Worm (Caenorhabditis elegans) whole organism, L4 larva: ENCODE results near the gene C35A11.3.

Source experiments
- F26F4.8 ChIP-seq: fragments of 200-800 bp; sonication (Bioruptor generic); conservative IDR thresholded peaks from 2 replicates; pipeline ENCODE4 v1.3.6; 2022; ENCODE audit warnings: missing genetic modification characterization, missing compliant biosample characterization
- R02D3.7 ChIP-seq: fragments of 150-350 bp; sonication (generic microtip); optimal IDR thresholded peaks from 3 replicates; lab custom pipeline; 2014; ENCODE audit warnings: missing biosample characterization, missing genetic modification characterization
- T20F7.1 ChIP-seq: fragments of 200-800 bp; sonication (Bioruptor generic); optimal IDR thresholded peaks from 2 replicates; lab custom pipeline; 2018; ENCODE audit warnings: mild to moderate bottlenecking, missing genetic modification characterization, missing compliant biosample characterization
- T26A8.4 ChIP-seq: fragments of 200-800 bp; sonication (Bioruptor generic); IDR thresholded peaks from 2 replicates; pipeline ENCODE4 v1.3.6; 2022; ENCODE audit warnings: missing genetic modification characterization, missing compliant biosample characterization
- ZK546.5 ChIP-seq, 2 experiments: sonication (generic microtip); optimal IDR thresholded peaks; 2 replicates each; lab custom pipeline; 2017; ENCODE audit warnings: missing biosample characterization in 2 of 2, missing genetic modification characterization in 2 of 2
- aha-1 ChIP-seq: fragments of 150-350 bp; peaks from one replicate; lab custom pipeline; 2014; ENCODE audit warnings: missing biosample characterization, missing genetic modification characterization
- ceh-28 ChIP-seq: fragments of 150-350 bp; optimal IDR thresholded peaks from 2 replicates; lab custom pipeline; 2014; ENCODE audit warnings: missing biosample characterization, missing genetic modification reagents, missing genetic modification characterization
- cey-2 ChIP-seq: sonication (generic microtip); optimal IDR thresholded peaks from 3 replicates; lab custom pipeline; 2017; ENCODE audit warnings: missing genetic modification characterization, mild to moderate bottlenecking, missing compliant biosample characterization, antibody characterized with exemption, borderline replicate concordance; ENCODE audit not compliant: insufficient read depth
- daf-16 ChIP-seq, 3 experiments: sonication (generic microtip); optimal IDR thresholded peaks; 2 replicates each; lab custom pipeline; 2016 to 2017; ENCODE audit warnings: missing genetic modification characterization in 3 of 3, missing genetic modification reagents in 3 of 3, mild to moderate bottlenecking in 2 of 3, missing compliant biosample characterization in 2 of 3, missing biosample characterization in 1 of 3, moderate library complexity in 1 of 3
- dmd-6 ChIP-seq: fragments of 200-800 bp; sonication (Bioruptor generic); IDR thresholded peaks from 2 replicates; pipeline ENCODE4 v1.3.6; 2022; ENCODE audit warnings: missing genetic modification reagents, missing genetic modification characterization, missing compliant biosample characterization
- dmd-9 ChIP-seq: fragments of 200-800 bp; sonication (Bioruptor generic); IDR thresholded peaks from 2 replicates; pipeline ENCODE4 v1.3.6; 2022; ENCODE audit warnings: missing genetic modification reagents, missing genetic modification characterization, missing compliant biosample characterization
- duxl-1 ChIP-seq: sonication (generic microtip); optimal IDR thresholded peaks from 2 replicates; lab custom pipeline; 2016; ENCODE audit warnings: mild to moderate bottlenecking, missing genetic modification characterization, moderate library complexity, missing compliant biosample characterization; ENCODE audit not compliant: poor library complexity
- dve-1 ChIP-seq: sonication (generic microtip); optimal IDR thresholded peaks from 2 replicates; lab custom pipeline; 2017; ENCODE audit warnings: antibody characterized with exemption, mild to moderate bottlenecking, missing genetic modification characterization, missing compliant biosample characterization; ENCODE audit not compliant: insufficient read depth
- egl-27 ChIP-seq: sonication (generic microtip); optimal IDR thresholded peaks from 3 replicates; lab custom pipeline; 2017; ENCODE audit warnings: missing biosample characterization, missing genetic modification reagents, missing genetic modification characterization
- fos-1 ChIP-seq: fragments of 150-350 bp; optimal IDR thresholded peaks from 2 replicates; lab custom pipeline; 2014; ENCODE audit warnings: missing biosample characterization, missing genetic modification characterization
- hlh-11 ChIP-seq: fragments of 200-800 bp; sonication (Bioruptor generic); optimal IDR thresholded peaks from 2 replicates; lab custom pipeline; 2018; ENCODE audit warnings: mild to moderate bottlenecking, missing genetic modification characterization, missing compliant biosample characterization
- hlh-30 ChIP-seq: sonication (generic microtip); optimal IDR thresholded peaks from 2 replicates; lab custom pipeline; 2017; ENCODE audit warnings: antibody characterized with exemption, mild to moderate bottlenecking, missing genetic modification characterization, missing compliant biosample characterization; ENCODE audit not compliant: insufficient read depth
- jun-1 ChIP-seq: fragments of 150-350 bp; optimal IDR thresholded peaks from 2 replicates; lab custom pipeline; 2014; ENCODE audit warnings: missing biosample characterization, missing genetic modification reagents, missing genetic modification characterization
- lin-29 ChIP-seq: fragments of 200-800 bp; sonication (Bioruptor generic); IDR thresholded peaks from 2 replicates; pipeline ENCODE4 v1.3.6; 2022; ENCODE audit warnings: missing genetic modification reagents, missing genetic modification characterization, missing compliant biosample characterization
- mdl-1 ChIP-seq, 2 experiments: fragments of 150-350 bp in 1 of 2; sonication (generic microtip) in 1 of 2; optimal IDR thresholded peaks; 2 replicates each; lab custom pipeline; 2014 to 2017; ENCODE audit warnings: missing biosample characterization in 2 of 2, missing genetic modification characterization in 2 of 2
- mdt-29 ChIP-seq: fragments of 200-800 bp; sonication (Bioruptor generic); IDR thresholded peaks from 2 replicates; pipeline ENCODE4 v1.3.6; 2022; ENCODE audit warnings: missing genetic modification reagents, missing genetic modification characterization, missing compliant biosample characterization
- nhr-111 ChIP-seq: fragments of 200-800 bp; sonication (Bioruptor generic); optimal IDR thresholded peaks from 2 replicates; lab custom pipeline; 2018; ENCODE audit warnings: mild to moderate bottlenecking, missing genetic modification characterization, missing compliant biosample characterization
- nhr-237 ChIP-seq: sonication (generic microtip); optimal IDR thresholded peaks from 2 replicates; lab custom pipeline; 2017; ENCODE audit warnings: missing biosample characterization, missing genetic modification characterization
- nhr-25 ChIP-seq: sonication (generic microtip); optimal IDR thresholded peaks from 2 replicates; lab custom pipeline; 2017; ENCODE audit warnings: missing genetic modification characterization, mild to moderate bottlenecking, missing compliant biosample characterization, antibody characterized with exemption, moderate library complexity, borderline replicate concordance; ENCODE audit not compliant: insufficient read depth
- nhr-28 ChIP-seq: fragments of 150-350 bp; optimal IDR thresholded peaks from 2 replicates; lab custom pipeline; 2014; ENCODE audit warnings: missing biosample characterization, missing genetic modification characterization
- nhr-42 ChIP-seq: fragments of 200-800 bp; sonication (Bioruptor generic); IDR thresholded peaks from 2 replicates; pipeline ENCODE4 v1.3.6; 2022; ENCODE audit warnings: missing genetic modification characterization, missing compliant biosample characterization
- nhr-48 ChIP-seq: sonication (generic microtip); optimal IDR thresholded peaks from 2 replicates; lab custom pipeline; 2016; ENCODE audit warnings: mild to moderate bottlenecking, missing genetic modification characterization, missing compliant biosample characterization
- nhr-76 ChIP-seq: fragments of 150-350 bp; optimal IDR thresholded peaks from 2 replicates; lab custom pipeline; 2014; ENCODE audit warnings: missing biosample characterization, missing genetic modification characterization
- nhr-77 ChIP-seq: fragments of 150-350 bp; optimal IDR thresholded peaks from 2 replicates; lab custom pipeline; 2014; ENCODE audit warnings: missing biosample characterization, missing genetic modification characterization
- php-3 ChIP-seq: fragments of 200-800 bp; sonication (Bioruptor generic); IDR thresholded peaks from 2 replicates; pipeline ENCODE4 v1.3.6; 2022; ENCODE audit warnings: missing genetic modification reagents, missing genetic modification characterization, missing compliant biosample characterization
- pqm-1 ChIP-seq: sonication (generic microtip); optimal IDR thresholded peaks from 2 replicates; lab custom pipeline; 2017; ENCODE audit warnings: missing biosample characterization, missing genetic modification characterization
- rbr-2 ChIP-seq: sonication (generic microtip); optimal IDR thresholded peaks from 2 replicates; lab custom pipeline; 2016; ENCODE audit warnings: missing genotype, missing genetic modification characterization, missing compliant biosample characterization
- skn-1 ChIP-seq: fragments of 150-350 bp; optimal IDR thresholded peaks from 2 replicates; lab custom pipeline; 2014; ENCODE audit warnings: missing biosample characterization, missing genetic modification characterization
- snpc-1.2 ChIP-seq: fragments of 200-800 bp; sonication (Bioruptor generic); IDR thresholded peaks from 2 replicates; pipeline ENCODE4 v1.3.6; 2022; ENCODE audit warnings: missing genetic modification reagents, missing genetic modification characterization, missing compliant biosample characterization
- spr-1 ChIP-seq: sonication (generic microtip); optimal IDR thresholded peaks from 2 replicates; lab custom pipeline; 2016; ENCODE audit warnings: mild to moderate bottlenecking, missing genetic modification characterization, missing compliant biosample characterization
- zfp-2 ChIP-seq: sonication (generic microtip); optimal IDR thresholded peaks from 2 replicates; lab custom pipeline; 2016; ENCODE audit warnings: mild to moderate bottlenecking, missing genetic modification characterization, missing compliant biosample characterization

The C35A11.3 gene

DNA sequence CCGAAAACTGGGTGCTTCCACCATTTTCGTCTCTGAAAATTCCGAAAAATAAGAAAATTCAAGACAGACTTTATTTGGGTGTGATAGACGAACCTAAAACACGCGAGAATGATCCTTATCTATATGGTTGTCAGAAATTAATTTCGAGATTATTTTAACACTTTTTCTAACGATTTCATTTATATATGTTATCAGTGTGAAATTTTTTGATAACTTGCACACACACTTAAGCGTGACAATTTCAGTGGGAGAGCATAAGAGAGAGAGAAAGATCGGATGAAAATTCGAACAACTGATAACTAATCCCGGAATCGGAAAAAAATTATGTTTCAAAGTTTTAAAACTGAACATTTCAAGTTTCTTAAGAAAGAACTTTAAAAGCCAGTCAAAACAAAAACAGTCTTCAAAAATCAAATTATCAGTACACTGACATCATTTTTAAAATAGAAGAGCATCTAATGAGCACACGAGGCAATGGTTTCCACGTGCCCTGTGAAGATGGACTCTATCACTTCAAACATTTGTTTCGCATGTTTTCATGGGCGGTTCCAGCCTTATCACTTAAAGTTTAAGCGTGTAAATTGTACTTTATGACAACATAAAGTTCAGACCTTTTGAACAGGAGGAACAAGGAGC is 20.9 kb downstream of the C35A11.3 start, which contains the start of gene C35A11.4:
Gene C35A11.4, minus strand, starts transcription at position 156 of the 636 bp plus-strand sequence.
- TF ChIP-seq dmd-6 (GFP tag; lab: Robert Waterston, UW), result peak; percentile 65
- TF ChIP-seq nhr-111, result no peak
- peak; percentile 62 for TF ChIP-seq pqm-1 (tag; lab: Kevin White, UChicago)
- no peak for TF ChIP-seq rbr-2
- TF ChIP-seq mdt-29 (GFP tag; lab: Robert Waterston, UW), result no peak
- TF ChIP-seq cey-2 (tag; lab: Kevin White, UChicago), result peak; percentile 21
- peak in 1 of 2 experiments; percentile 63 for TF ChIP-seq mdl-1 (tag; optimal IDR thresholded peaks at IDR 0.05; lab: Kevin White, UChicago)
- TF ChIP-seq jun-1 (tag; lab: Kevin White, UChicago), result no peak
- TF ChIP-seq egl-27 (tag; lab: Kevin White, UChicago), result no peak
- TF ChIP-seq nhr-42, result no peak
- peak; percentile 73 for TF ChIP-seq nhr-77 (tag; lab: Kevin White, UChicago)
- peak; percentile 75 for TF ChIP-seq aha-1 (tag; lab: Kevin White, UChicago)
- TF ChIP-seq R02D3.7 (tag; lab: Kevin White, UChicago), result no peak
- peak; percentile 31 for TF ChIP-seq nhr-48 (tag; lab: Kevin White, UChicago)
- peak; percentile 71 for TF ChIP-seq nhr-28
- TF ChIP-seq nhr-25 (tag; lab: Kevin White, UChicago), result no peak
- TF ChIP-seq hlh-11 (tag; lab: Kevin White, UChicago), result peak; percentile 76
- no peak for TF ChIP-seq lin-29
- no peak for TF ChIP-seq nhr-76 (tag; lab: Kevin White, UChicago)
- peak; percentile 86 for TF ChIP-seq dve-1 (tag; lab: Kevin White, UChicago)
- TF ChIP-seq daf-16 (GFP tag; optimal IDR thresholded peaks at IDR 0.05; lab: Kevin White, UChicago), result no peak
- peak; percentile 81 for TF ChIP-seq daf-16 (tag; optimal IDR thresholded peaks at IDR 0.05; lab: Kevin White, UChicago)
- peak; percentile 61; the same call in 1 of the 2 replicates for TF ChIP-seq php-3
- no peak for TF ChIP-seq zfp-2 (tag; lab: Kevin White, UChicago)
- peak; percentile 37 for TF ChIP-seq hlh-30 (tag; lab: Kevin White, UChicago)
- TF ChIP-seq dmd-9 (GFP tag; lab: Robert Waterston, UW), result no peak
- TF ChIP-seq spr-1 (tag; lab: Kevin White, UChicago), result no peak

DNA sequence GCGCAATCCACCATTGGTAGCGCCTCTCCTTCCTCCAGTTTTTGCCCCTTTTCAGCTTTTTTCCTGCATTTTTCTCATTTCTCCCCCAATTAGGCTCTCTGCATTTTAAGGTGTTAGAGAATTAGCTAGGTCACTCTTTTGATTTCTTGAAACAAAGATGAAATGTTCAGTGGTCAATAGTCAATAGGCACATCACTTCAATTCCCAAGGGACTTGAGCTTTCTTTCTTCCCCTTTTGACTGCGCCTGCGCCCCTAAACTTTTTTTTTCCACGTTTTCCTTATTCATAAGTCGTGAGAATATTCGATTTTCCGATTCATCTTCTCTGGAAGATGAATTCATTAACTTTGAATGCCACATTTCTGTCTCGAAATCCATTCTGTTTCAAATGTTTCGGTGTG is 31.7 kb downstream of the C35A11.3 start:
- TF ChIP-seq aha-1 (tag; lab: Kevin White, UChicago) (peak; percentile 73), T20F7.1 (no peak)

DNA sequence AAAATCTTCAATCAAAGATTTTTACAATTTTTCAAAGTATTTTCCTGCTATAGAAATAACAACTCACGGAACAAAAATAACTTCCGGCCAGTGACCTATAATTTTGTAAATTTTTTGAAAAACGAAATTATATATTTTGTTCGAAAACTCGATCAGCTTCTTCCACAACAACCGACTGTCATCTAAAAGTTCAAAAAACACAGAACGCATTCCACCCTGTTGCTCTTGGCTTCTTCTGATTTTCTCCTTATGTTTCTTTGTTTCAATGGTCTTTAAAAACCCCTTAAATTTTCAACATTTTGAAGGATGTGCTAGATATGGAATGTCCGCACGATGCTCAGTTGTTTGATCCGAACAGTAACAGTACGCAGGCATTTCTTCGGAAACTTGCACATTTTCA is 32.8 kb downstream of the C35A11.3 start, which contains the start of gene dmsr-7:
Gene dmsr-7, plus strand, starts transcription at position 301 of the 400 bp plus-strand sequence.
- TF ChIP-seq ceh-28 (tag; lab: Kevin White, UChicago) (no peak), nhr-42 (no peak), nhr-28 (no peak), F26F4.8 (no peak)

DNA sequence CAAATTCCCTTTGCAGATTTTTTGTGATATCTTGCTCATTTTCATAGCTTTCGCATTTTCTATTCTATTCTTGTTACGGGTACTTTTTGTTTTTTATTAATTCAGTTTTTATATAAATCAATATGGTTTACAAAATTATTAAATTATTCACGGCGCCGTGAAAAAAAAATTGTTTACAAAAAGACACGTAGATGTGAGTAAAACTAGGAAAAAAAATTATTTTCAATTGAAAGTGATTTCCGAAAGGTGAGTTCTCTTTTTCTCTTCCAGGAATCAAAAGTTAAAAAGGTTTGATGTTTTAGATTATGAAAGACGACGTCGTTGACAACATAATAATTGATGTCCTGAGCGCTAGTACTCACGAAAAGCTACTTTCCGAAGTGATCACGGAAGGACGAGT is 36.0 kb downstream of the C35A11.3 start, which contains the start of gene C25A6.1:
Gene C25A6.1, plus strand, starts transcription at position 301 of the 400 bp plus-strand sequence.
- TF ChIP-seq hlh-11 (tag; lab: Kevin White, UChicago) (no peak), nhr-42 (no peak), aha-1 (tag; lab: Kevin White, UChicago) (no peak), skn-1 (tag; lab: Kevin White, UChicago) (no peak), nhr-48 (tag; lab: Kevin White, UChicago) (no peak), duxl-1 (tag; lab: Kevin White, UChicago) (no peak), ZK546.5 (tag; optimal IDR thresholded peaks at IDR 0.05; lab: Kevin White, UChicago) (no peak), fos-1 (tag; lab: Kevin White, UChicago) (no peak), snpc-1.2 (GFP tag; lab: Robert Waterston, UW) (no peak), T26A8.4 (GFP tag; lab: Robert Waterston, UW) (no peak), nhr-237 (tag; lab: Kevin White, UChicago) (no peak), dve-1 (tag; lab: Kevin White, UChicago) (no peak)
